Fruit fly (Drosophila melanogaster) whole organism, embryonic: ENCODE measurements around the gene Cpr78Cb.

Experiments used
- BtbVII ChIP-seq: fragments of 200-800 bp; sonication (Bioruptor generic); optimal IDR thresholded peaks from 3 replicates; lab custom pipeline; 2017; ENCODE audit warnings: missing biosample characterization, mild to moderate bottlenecking, missing genetic modification characterization
- CG11696 ChIP-seq: fragments of 200-800 bp; sonication (Bioruptor generic); IDR thresholded peaks from 2 replicates; pipeline ENCODE4 v1.3.6; 2022; ENCODE audit warnings: missing biosample characterization, missing genetic modification characterization
- CG1233 ChIP-seq: fragments of 200-800 bp; sonication (Bioruptor generic); optimal IDR thresholded peaks from 4 replicates; lab custom pipeline; 2018; ENCODE audit warnings: missing biosample characterization, mild to moderate bottlenecking, missing genetic modification characterization
- CG1602 ChIP-seq: fragments of 200-800 bp; sonication (Bioruptor generic); optimal IDR thresholded peaks from 3 replicates; lab custom pipeline; 2016; ENCODE audit warnings: missing biosample characterization, missing genetic modification characterization
- CG17912 ChIP-seq: fragments of 200-800 bp; sonication (Bioruptor generic); optimal IDR thresholded peaks from 2 replicates; lab custom pipeline; 2018; ENCODE audit warnings: missing biosample characterization, mild to moderate bottlenecking, missing genetic modification characterization
- CG18599 ChIP-seq: fragments of 200-800 bp; sonication (Bioruptor generic); optimal IDR thresholded peaks from 3 replicates; lab custom pipeline; 2017; ENCODE audit warnings: missing biosample characterization, missing genetic modification characterization, mild to moderate bottlenecking, moderate library complexity, missing genetic modification reagents
- CG30020 ChIP-seq: fragments of 200-800 bp; optimal IDR thresholded peaks from 2 replicates; lab custom pipeline; 2019; ENCODE audit warnings: missing biosample characterization, mild to moderate bottlenecking, missing genetic modification characterization, moderate library complexity
- CG3281 ChIP-seq: fragments of 200-800 bp; sonication (Bioruptor generic); optimal IDR thresholded peaks from 3 replicates; lab custom pipeline; 2017; ENCODE audit warnings: missing biosample characterization, mild to moderate bottlenecking, missing genetic modification characterization
- CG34376 ChIP-seq: fragments of 200-800 bp; sonication (Bioruptor generic); optimal IDR thresholded peaks from 2 replicates; lab custom pipeline; 2018; ENCODE audit warnings: missing biosample characterization, mild to moderate bottlenecking, missing genetic modification characterization
- CG9437 ChIP-seq: fragments of 200-800 bp; sonication (Bioruptor generic); optimal IDR thresholded peaks from 2 replicates; lab custom pipeline; 2018; ENCODE audit warnings: missing biosample characterization, mild to moderate bottlenecking, missing genetic modification characterization
- Dbx ChIP-seq: fragments of 200-800 bp; sonication (Bioruptor generic); IDR thresholded peaks from 3 replicates; pipeline ENCODE4 v1.3.6; 2022; ENCODE audit warnings: missing biosample characterization, missing genetic modification characterization
- Dfd ChIP-seq, 2 experiments: fragments of >200 bp; optimal IDR thresholded peaks; 2 replicates each; lab custom pipeline; 2017; ENCODE audit warnings: missing biosample characterization in 2 of 2, missing genetic modification characterization in 2 of 2
- GATAe ChIP-seq: fragments of 200-800 bp; sonication (Bioruptor generic); conservative IDR thresholded peaks from 2 replicates; pipeline ENCODE4 v1.3.6; 2022; ENCODE audit warnings: missing biosample characterization, missing genetic modification characterization
- HLH4C ChIP-seq: fragments of 200-800 bp; sonication (Bioruptor generic); IDR thresholded peaks from 3 replicates; pipeline ENCODE4 v1.3.6; 2022; ENCODE audit warnings: missing biosample characterization, missing genetic modification characterization; ENCODE audit not compliant: partially characterized antibody
- Hey ChIP-seq: fragments of 200-800 bp; sonication (Bioruptor generic); optimal IDR thresholded peaks from 3 replicates; lab custom pipeline; 2018; ENCODE audit warnings: missing biosample characterization, mild to moderate bottlenecking, missing genetic modification characterization
- Lpt ChIP-seq: fragments of >200 bp; optimal IDR thresholded peaks from 2 replicates; lab custom pipeline; 2018; ENCODE audit warnings: missing biosample characterization, missing genetic modification characterization
- Med ChIP-seq: fragments of 200-800 bp; sonication (Bioruptor generic); peaks from one replicate; lab custom pipeline; 2016; ENCODE audit warnings: missing biosample characterization, missing genetic modification characterization, mild to moderate bottlenecking, inconsistent platforms, moderate library complexity
- Pdp1 ChIP-seq, 2 experiments: fragments of 200-800 bp; sonication (Bioruptor generic); optimal IDR thresholded peaks; 3 replicates each; lab custom pipeline; 2016; ENCODE audit warnings: missing biosample characterization in 2 of 2, missing genetic modification characterization in 2 of 2, mild to moderate bottlenecking in 1 of 2, moderate library complexity in 1 of 2
- Tbp ChIP-seq: fragments of >200 bp; optimal IDR thresholded peaks from 2 replicates; lab custom pipeline; 2018; ENCODE audit warnings: missing biosample characterization, missing genetic modification characterization
- ase ChIP-seq: fragments of 200-800 bp; sonication (Bioruptor generic); IDR thresholded peaks from 3 replicates; pipeline ENCODE4 v1.3.6; 2022; ENCODE audit warnings: missing biosample characterization, missing genetic modification characterization
- chinmo ChIP-seq: fragments of 200-800 bp; sonication (Bioruptor generic); IDR thresholded peaks from 4 replicates; pipeline ENCODE4 v1.3.6; 2022; ENCODE audit warnings: missing biosample characterization, missing genetic modification characterization; ENCODE audit not compliant: partially characterized antibody
- chm ChIP-seq: fragments of 200-800 bp; sonication (Bioruptor generic); IDR thresholded peaks from 2 replicates; pipeline ENCODE4 v1.3.6; 2022; ENCODE audit warnings: missing biosample characterization, missing genetic modification characterization
- crc ChIP-seq: fragments of 200-800 bp; sonication (Bioruptor generic); optimal IDR thresholded peaks from 2 replicates; lab custom pipeline; 2016; ENCODE audit warnings: missing biosample characterization, missing genetic modification characterization
- cwo ChIP-seq: fragments of 200-800 bp; sonication (Bioruptor generic); optimal IDR thresholded peaks from 3 replicates; lab custom pipeline; 2017; ENCODE audit warnings: missing biosample characterization, missing genetic modification characterization, mild to moderate bottlenecking, moderate library complexity, missing genetic modification reagents
- ewg ChIP-seq: fragments of 200-800 bp; sonication (Bioruptor generic); optimal IDR thresholded peaks from 3 replicates; lab custom pipeline; 2017; ENCODE audit warnings: mild to moderate bottlenecking, missing biosample characterization, missing genetic modification reagents, missing genetic modification characterization
- exex ChIP-seq: fragments of 200-800 bp; sonication (Bioruptor generic); optimal IDR thresholded peaks from 4 replicates; lab custom pipeline; 2018; ENCODE audit warnings: missing biosample characterization, mild to moderate bottlenecking, missing genetic modification characterization, moderate library complexity
- fd3F ChIP-seq: fragments of 200-800 bp; sonication (Bioruptor generic); optimal IDR thresholded peaks from 2 replicates; lab custom pipeline; 2018; ENCODE audit warnings: missing biosample characterization, mild to moderate bottlenecking, missing genetic modification characterization, moderate library complexity
- gcm2 ChIP-seq: fragments of 200-800 bp; sonication (Bioruptor generic); optimal IDR thresholded peaks from 2 replicates; lab custom pipeline; 2016; ENCODE audit warnings: missing biosample characterization, missing genetic modification characterization
- gsb ChIP-seq: fragments of 200-800 bp; sonication (Bioruptor generic); IDR thresholded peaks from 2 replicates; pipeline ENCODE4 v1.3.6; 2022; ENCODE audit warnings: missing biosample characterization, missing genetic modification characterization
- gt ChIP-seq: fragments of 200-800 bp; sonication (Bioruptor generic); IDR thresholded peaks from 2 replicates; pipeline ENCODE4 v1.3.6; 2022; ENCODE audit warnings: missing biosample characterization, missing genetic modification characterization
- lola ChIP-seq, 3 experiments: fragments of >200 bp in 2 of 3; fragments of 200-800 bp in 1 of 3; sonication (Bioruptor generic) in 1 of 3; optimal IDR thresholded peaks; 2 replicates each; lab custom pipeline; 2017 to 2019; ENCODE audit warnings: missing biosample characterization in 3 of 3, missing genetic modification characterization in 3 of 3, mild to moderate bottlenecking in 1 of 3, moderate library complexity in 1 of 3
- nerfin-2 ChIP-seq: fragments of 200-800 bp; sonication (Bioruptor generic); IDR thresholded peaks from 2 replicates; pipeline ENCODE4 v1.3.6; 2022; ENCODE audit warnings: missing biosample characterization, missing genetic modification characterization; ENCODE audit not compliant: partially characterized antibody
- onecut ChIP-seq: fragments of 200-800 bp; sonication (Bioruptor generic); IDR thresholded peaks from 2 replicates; pipeline ENCODE4 v1.3.6; 2022; ENCODE audit warnings: missing biosample characterization, missing genetic modification characterization
- pan ChIP-seq, 4 experiments: fragments of >200 bp in 3 of 4; fragments of 200-800 bp in 1 of 4; sonication (Bioruptor generic) in 1 of 4; optimal IDR thresholded peaks in 3 of 4; IDR thresholded peaks in 1 of 4; 2 replicates each; pipeline versions ENCODE4 v1.3.6 to Lab custom; 2017 to 2022; ENCODE audit warnings: missing biosample characterization in 2 of 4, missing genetic modification characterization in 2 of 4, mixed read lengths in 1 of 4
- seq ChIP-seq: fragments of 200-800 bp; sonication (Bioruptor generic); IDR thresholded peaks from 2 replicates; pipeline ENCODE4 v1.3.6; 2022; ENCODE audit warnings: missing biosample characterization, missing genetic modification characterization
- sug ChIP-seq: fragments of 200-800 bp; optimal IDR thresholded peaks from 2 replicates; lab custom pipeline; 2019; ENCODE audit warnings: missing biosample characterization, mild to moderate bottlenecking, missing genetic modification characterization, moderate library complexity
- twi ChIP-seq: fragments of 200-800 bp; optimal IDR thresholded peaks from 2 replicates; lab custom pipeline; 2019; ENCODE audit warnings: missing biosample characterization, mild to moderate bottlenecking, missing genetic modification characterization, moderate library complexity
- vnd ChIP-seq: fragments of 200-800 bp; sonication (Bioruptor generic); IDR thresholded peaks from 3 replicates; pipeline ENCODE4 v1.3.6; 2022; ENCODE audit warnings: missing biosample characterization, missing genetic modification characterization; ENCODE audit not compliant: partially characterized antibody

Cpr78Cb gene

DNA sequence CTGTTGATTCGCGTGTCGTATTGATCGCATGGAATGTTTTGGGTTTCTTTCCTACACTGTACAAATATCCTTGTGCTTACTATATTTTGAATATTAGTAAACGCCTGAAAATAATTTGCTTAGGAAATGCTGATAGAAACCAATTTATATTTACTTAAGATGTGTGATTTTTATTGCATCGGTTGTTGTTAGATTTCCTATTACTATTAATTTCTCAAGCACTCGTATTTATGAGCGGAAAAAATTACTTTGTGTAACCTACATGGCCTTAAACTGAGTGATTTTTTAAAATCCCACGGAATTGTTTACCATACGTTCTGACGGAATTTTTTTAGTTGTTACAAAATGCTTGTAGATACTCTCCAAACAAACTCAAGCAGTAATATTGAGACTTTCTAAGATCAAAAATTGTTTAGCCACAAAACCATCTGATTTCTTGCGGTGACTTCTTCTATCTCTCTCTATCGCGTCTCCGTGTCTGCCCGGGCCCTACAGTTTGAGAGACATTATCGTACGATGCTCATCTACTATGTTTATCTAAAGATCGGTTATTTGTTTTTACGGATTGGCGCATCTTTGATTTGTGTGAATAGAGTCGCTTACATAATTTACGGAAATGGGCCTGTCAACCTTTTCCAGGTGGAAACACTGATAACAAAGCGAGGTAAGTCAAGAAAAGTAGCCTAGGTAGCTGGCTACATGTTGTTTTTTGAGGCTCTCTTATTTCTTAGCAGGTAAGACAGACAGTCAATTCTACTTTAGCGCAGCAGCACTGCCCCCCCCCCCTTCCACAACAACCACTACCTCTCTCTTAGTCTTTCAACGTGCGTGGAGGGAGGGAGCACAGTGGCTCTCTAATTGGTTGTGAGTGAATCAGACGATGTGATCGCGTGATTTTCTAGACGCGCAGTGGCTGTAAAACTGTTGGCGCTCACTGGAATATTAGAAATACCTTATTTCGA is 17.7 kb upstream of the Cpr78Cb start (continued):
- TF ChIP-seq gcm2 (GFP tag; lab: Kevin White, UChicago) (peak; percentile 19), CG1602 (peak; percentile 44), Lpt (GFP tag; lab: Kevin White, UChicago) (no peak), HLH4C (GFP tag; lab: Robert Waterston, UW) (no peak)

DNA sequence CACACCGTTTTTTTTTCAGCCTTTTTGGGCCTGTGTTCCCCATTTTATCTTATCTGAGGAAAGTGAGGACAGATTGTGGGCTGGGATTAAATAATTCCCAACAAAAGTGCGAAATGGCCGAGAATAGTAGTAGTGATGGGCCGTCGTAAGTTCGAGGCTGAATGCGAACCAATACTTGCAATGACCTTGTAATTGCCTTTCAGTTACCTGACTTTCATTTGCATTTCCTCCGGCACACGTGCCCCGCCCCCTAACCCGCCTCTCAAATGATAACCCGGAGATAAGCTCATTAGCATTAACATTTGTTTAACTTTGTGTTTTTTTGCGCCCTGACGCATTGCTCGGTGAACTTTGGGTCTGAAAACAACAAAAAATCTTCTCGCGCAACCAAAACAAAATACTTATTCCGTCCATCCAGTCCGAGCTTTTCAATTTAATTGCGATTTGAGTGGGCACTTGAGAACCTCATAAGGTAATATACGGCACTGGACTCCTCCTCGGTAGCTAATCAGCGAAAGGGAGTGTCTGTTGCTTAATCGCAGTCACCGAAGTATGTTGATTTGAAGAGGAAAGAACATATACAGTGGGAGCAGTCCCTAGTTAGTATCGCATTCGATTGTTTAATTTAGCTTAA is 16.3 kb upstream of the Cpr78Cb start:
- TF ChIP-seq Dfd (GFP tag; optimal IDR thresholded peaks at IDR 0.05; lab: Kevin White, UChicago) (no peak), pan (optimal IDR thresholded peaks at IDR 0.05; lab: Kevin White, UChicago) (no peak), pan (GFP tag; optimal IDR thresholded peaks at IDR 0.05 in 1 of 2, IDR thresholded peaks at IDR 0.05 in 1 of 2) (peak in 1 of 2 experiments; percentile 17), ase (GFP tag; lab: Robert Waterston, UW) (no peak), Pdp1 (GFP tag; optimal IDR thresholded peaks at IDR 0.05; lab: Kevin White, UChicago) (peak in 1 of 2 experiments; percentile 1), CG34376 (GFP tag; lab: Kevin White, UChicago) (peak; percentile 41), nerfin-2 (GFP tag; lab: Robert Waterston, UW) (peak; percentile 23; the same call in 1 of the 2 replicates), sug (tag; lab: Kevin White, UChicago) (peak; percentile 51), Med (GFP tag; lab: Kevin White, UChicago) (peak; percentile 69), BtbVII (peak; percentile 19), CG30020 (tag; lab: Kevin White, UChicago) (no peak), chm (GFP tag; lab: Robert Waterston, UW) (no peak), lola (GFP tag; optimal IDR thresholded peaks at IDR 0.05; lab: Kevin White, UChicago) (no peak), chinmo (GFP tag; lab: Robert Waterston, UW) (0 out of 4 replicates have a peak, but pooled peaks have one; percentile 6), cwo (GFP tag; lab: Kevin White, UChicago) (peak; percentile 9), exex (tag; lab: Kevin White, UChicago) (peak; percentile 92), fd3F (GFP tag; lab: Kevin White, UChicago) (no peak), CG18599 (peak; percentile 21), seq (GFP tag; lab: Robert Waterston, UW) (0 out of 2 replicates have a peak, but pooled peaks have one; percentile 23), GATAe (GFP tag; lab: Robert Waterston, UW) (peak; percentile 13; the same call in 1 of the 2 replicates), vnd (GFP tag; lab: Robert Waterston, UW) (0 out of 3 replicates have a peak, but pooled peaks have one; percentile 19), CG11696 (GFP tag; lab: Robert Waterston, UW) (0 out of 2 replicates have a peak, but pooled peaks have one; percentile 12), crc (GFP tag; lab: Kevin White, UChicago) (no peak), CG3281 (GFP tag; lab: Kevin White, UChicago) (no peak), Hey (tag; lab: Kevin White, UChicago) (peak; percentile 18), CG9437 (GFP tag; lab: Kevin White, UChicago) (no peak), twi (no peak), gt (no peak)
- TF ChIP-seq, all 482 proteins: peak for 16

DNA sequence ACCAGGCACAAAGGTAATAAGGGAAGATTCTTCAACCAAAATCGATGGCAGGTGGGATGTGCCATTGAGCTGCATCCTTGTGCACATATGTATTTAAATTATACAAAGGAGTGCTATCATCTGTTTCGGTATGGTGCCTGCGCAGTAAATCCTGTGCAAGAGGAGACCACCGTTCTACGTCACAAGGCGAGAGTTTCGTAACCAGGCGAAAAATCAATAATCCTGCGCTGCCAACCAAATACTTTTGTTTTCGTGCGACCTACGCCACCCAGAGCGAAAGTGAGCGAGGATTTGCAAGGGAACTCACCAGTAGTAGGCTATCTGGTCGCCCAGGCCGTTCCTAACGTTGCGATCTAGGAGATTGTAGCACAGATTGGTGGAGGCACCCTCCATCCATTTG is 15.1 kb upstream of the Cpr78Cb start:
- peak; percentile 98 for TF ChIP-seq onecut
- TF ChIP-seq CG1233 (GFP tag; lab: Kevin White, UChicago): no peak
- TF ChIP-seq gsb (GFP tag; lab: Robert Waterston, UW): no peak
- TF ChIP-seq Med (GFP tag; lab: Kevin White, UChicago): peak; percentile 4
- no peak for TF ChIP-seq CG17912 (GFP tag; lab: Kevin White, UChicago)
- no peak for TF ChIP-seq Tbp (GFP tag; lab: Kevin White, UChicago)
- 0 out of 3 replicates have a peak, but pooled peaks have one; percentile 8 for TF ChIP-seq Dbx (GFP tag; lab: Robert Waterston, UW)
- peak; percentile 66 for TF ChIP-seq ewg (GFP tag; lab: Kevin White, UChicago)
- TF ChIP-seq, all 482 proteins: peak for 4
